Fruit fly (Drosophila melanogaster): ENCODE measurements around the gene Arl2.

Arl2 gene

dm6 chr3R:8344174-8344573 lies 3.3 kb downstream of the Arl2 start, which contains the start of gene DppIII (continued):
- TF ChIP-seq CG18764 (GFP tag; optimal IDR thresholded peaks at IDR 0.05): no peak
- no peak for TF ChIP-seq CG11560 (tag; IDR thresholded peaks at IDR 0.05)
- 0 out of 2 replicates have a peak, but pooled peaks have one; percentile 27 for TF ChIP-seq unc-4 (GFP tag; IDR thresholded peaks at IDR 0.05; ENCODE audit: partially characterized antibody)
- TF ChIP-seq Scr (GFP tag; IDR thresholded peaks at IDR 0.05; ENCODE audit: partially characterized antibody): 0 out of 2 replicates have a peak, but pooled peaks have one; percentile 25
- TF ChIP-seq ssp (GFP tag; IDR thresholded peaks at IDR 0.05): no peak
- no peak for TF ChIP-seq lola (GFP tag; optimal IDR thresholded peaks at IDR 0.05)
- no peak for TF ChIP-seq CG6175 (GFP tag; IDR thresholded peaks at IDR 0.05)
- no peak for TF ChIP-seq chif (GFP tag; optimal IDR thresholded peaks at IDR 0.05)
- no peak for TF ChIP-seq p53 (GFP tag; optimal IDR thresholded peaks at IDR 0.05)
- TF ChIP-seq CG17802 (tag; optimal IDR thresholded peaks at IDR 0.05): no peak
- TF ChIP-seq toy (GFP tag; IDR thresholded peaks at IDR 0.05): no peak
- no peak for TF ChIP-seq nau (GFP tag; optimal IDR thresholded peaks at IDR 0.05)
- TF ChIP-seq BtbVII (GFP tag; optimal IDR thresholded peaks at IDR 0.05): no peak
- no peak for TF ChIP-seq tx (GFP tag; optimal IDR thresholded peaks at IDR 0.05)
- TF ChIP-seq CG16815 (GFP tag; optimal IDR thresholded peaks at IDR 0.05): no peak
- TF ChIP-seq CG4404 (GFP tag; IDR thresholded peaks at IDR 0.05): no peak
- no peak for TF ChIP-seq gce (GFP tag; IDR thresholded peaks at IDR 0.05)
- TF ChIP-seq slp2 (GFP tag; optimal IDR thresholded peaks at IDR 0.05): no peak
- TF ChIP-seq HLHmδ (GFP tag; optimal IDR thresholded peaks at IDR 0.05): no peak
- TF ChIP-seq CG12299 (tag; optimal IDR thresholded peaks at IDR 0.05): no peak
- peak; percentile 86 for TF ChIP-seq E2f2 (GFP tag; IDR thresholded peaks at IDR 0.05)
- TF ChIP-seq tup (GFP tag; optimal IDR thresholded peaks at IDR 0.05): no peak
- TF ChIP-seq Dref (GFP tag; IDR thresholded peaks at IDR 0.05): peak; percentile 14; the same call in 1 of the 2 replicates
- TF ChIP-seq Asciz (GFP tag; optimal IDR thresholded peaks at IDR 0.05): no peak
- TF ChIP-seq run (tag; optimal IDR thresholded peaks at IDR 0.05): no peak
- peak; percentile 1 for TF ChIP-seq CG1603 (tag; optimal IDR thresholded peaks at IDR 0.05)
- no peak for TF ChIP-seq CG9609 (GFP tag; optimal IDR thresholded peaks at IDR 0.05)
- TF ChIP-seq gfzf (GFP tag; optimal IDR thresholded peaks at IDR 0.05): peak; percentile 65
- no peak for TF ChIP-seq CG34224 (GFP tag; IDR thresholded peaks at IDR 0.05; ENCODE audit: partially characterized antibody)
- 0 out of 4 replicates have a peak, but pooled peaks have one; percentile 44 for TF ChIP-seq chinmo (GFP tag; IDR thresholded peaks at IDR 0.05; ENCODE audit: partially characterized antibody)
- TF ChIP-seq zfh2 (GFP tag; optimal IDR thresholded peaks at IDR 0.05): no peak
- no peak for TF ChIP-seq CG8281 (tag; optimal IDR thresholded peaks at IDR 0.05)
- no peak for TF ChIP-seq CG1602 (GFP tag; optimal IDR thresholded peaks at IDR 0.05)
- TF ChIP-seq mld (GFP tag; IDR thresholded peaks at IDR 0.05; ENCODE audit: partially characterized antibody): no peak
- TF ChIP-seq Sry-δ (GFP tag; optimal IDR thresholded peaks at IDR 0.05): no peak
- no peak for TF ChIP-seq Tbp (GFP tag; optimal IDR thresholded peaks at IDR 0.05)
- no peak for TF ChIP-seq lmd (GFP tag; IDR thresholded peaks at IDR 0.05)
- no peak for TF ChIP-seq CG14710 (tag; optimal IDR thresholded peaks at IDR 0.05)
- TF ChIP-seq D19A (tag; optimal IDR thresholded peaks at IDR 0.05): no peak
- no peak for TF ChIP-seq en (GFP tag; optimal IDR thresholded peaks at IDR 0.05)
- no peak for TF ChIP-seq onecut (GFP tag; IDR thresholded peaks at IDR 0.05)

dm6 chr3R:8347279-8347678 lies 6.4 kb downstream of the Arl2 start, which contains the start of gene CG7352:
Gene CG7352 (plus strand): TSS chr3R:8347579.
- TF ChIP-seq p53 (GFP tag; optimal IDR thresholded peaks at IDR 0.05) (no peak), fd64A (GFP tag; optimal IDR thresholded peaks at IDR 0.05) (no peak), CG16815 (GFP tag; optimal IDR thresholded peaks at IDR 0.05) (no peak), stwl (tag; optimal IDR thresholded peaks at IDR 0.05) (peak; percentile 23)

Measured in whole organism, embryonic.